Worm (Caenorhabditis elegans) whole organism, L1 larva: ENCODE data around the gene srw-7.

ENCODE experiments used
- alr-1 ChIP-seq: fragments of 200-800 bp; sonication (Bioruptor generic); optimal IDR thresholded peaks from 2 replicates; lab custom pipeline; 2018; ENCODE audit warnings: borderline replicate concordance, mild to moderate bottlenecking, missing genetic modification characterization, missing compliant biosample characterization
- ceh-63 ChIP-seq: fragments of 200-800 bp; sonication (Bioruptor generic); optimal IDR thresholded peaks from 2 replicates; lab custom pipeline; 2018; ENCODE audit warnings: mild to moderate bottlenecking, missing genetic modification characterization, missing compliant biosample characterization
- fos-1 ChIP-seq: fragments of 150-350 bp; optimal IDR thresholded peaks from 2 replicates; lab custom pipeline; 2014; ENCODE audit warnings: missing biosample characterization, missing genetic modification characterization
- mep-1 ChIP-seq: fragments of 150-350 bp; optimal IDR thresholded peaks from 2 replicates; lab custom pipeline; 2014; ENCODE audit warnings: missing biosample characterization, missing genetic modification characterization
- nhr-19 ChIP-seq: fragments of 200-800 bp; sonication (Bioruptor generic); conservative IDR thresholded peaks from 2 replicates; pipeline ENCODE4 v1.3.6; 2022; ENCODE audit warnings: missing genetic modification characterization, missing compliant biosample characterization
- nhr-237 ChIP-seq: fragments of 150-350 bp; optimal IDR thresholded peaks from 2 replicates; lab custom pipeline; 2014; ENCODE audit warnings: missing biosample characterization, missing genetic modification characterization
- skn-1 ChIP-seq: fragments of 150-350 bp; optimal IDR thresholded peaks from 2 replicates; lab custom pipeline; 2014; ENCODE audit warnings: missing biosample characterization, missing genetic modification characterization
- unc-130 ChIP-seq: fragments of 150-350 bp; optimal IDR thresholded peaks from 2 replicates; lab custom pipeline; 2017; ENCODE audit warnings: missing biosample characterization, missing genetic modification characterization, inconsistent platforms
- unc-62 ChIP-seq: fragments of 150-350 bp; optimal IDR thresholded peaks from 2 replicates; lab custom pipeline; 2014; ENCODE audit warnings: missing biosample characterization, missing genetic modification reagents, missing genetic modification characterization
- ztf-11 ChIP-seq, 2 experiments: sonication (generic microtip); optimal IDR thresholded peaks; 2 replicates each; lab custom pipeline; 2016 to 2017; ENCODE audit warnings: missing genetic modification characterization in 2 of 2, missing biosample characterization in 1 of 2, missing compliant biosample characterization in 1 of 2

DNA sequence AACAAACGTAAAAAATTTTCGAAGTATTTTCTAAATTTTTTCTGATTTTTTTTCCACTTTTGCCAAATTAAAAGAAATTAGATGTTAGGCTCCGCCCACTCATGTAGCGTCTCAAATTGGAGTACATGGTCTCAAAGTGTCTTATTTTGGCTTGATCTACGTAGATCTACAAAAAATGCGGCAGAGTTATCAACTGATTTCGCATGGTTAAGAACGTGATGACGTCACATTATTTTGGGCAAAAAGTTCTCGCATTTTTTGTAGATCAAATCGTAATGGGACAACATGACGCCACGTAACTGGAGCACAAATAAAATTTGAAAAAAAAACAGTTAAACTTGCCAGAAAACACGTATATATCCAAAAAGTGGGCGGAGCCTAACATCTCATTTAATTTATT lies 44.2 kb upstream of the srw-7 start:
- TF ChIP-seq fos-1 (tag; lab: Kevin White, UChicago) (no peak), nhr-237 (tag; lab: Kevin White, UChicago) (no peak), ztf-11 (tag; optimal IDR thresholded peaks at IDR 0.05; lab: Kevin White, UChicago) (no peak), nhr-19 (GFP tag; lab: Robert Waterston, UW) (no peak), alr-1 (tag; lab: Kevin White, UChicago) (no peak), unc-62 (no peak), unc-130 (tag; lab: Kevin White, UChicago) (no peak), mep-1 (no peak), skn-1 (tag; lab: Kevin White, UChicago) (no peak), ceh-63 (no peak)
